Worm (Caenorhabditis elegans) whole organism, late embryonic: Measurements from ENCODE around the gene garr-1.

Source experiments
- C38D4.7 ChIP-seq: fragments of 200-800 bp; sonication (Bioruptor generic); optimal IDR thresholded peaks from 2 replicates; lab custom pipeline; 2018; ENCODE audit warnings: mild to moderate bottlenecking, missing genetic modification characterization, moderate library complexity, missing compliant biosample characterization
- F13H6.1 ChIP-seq: sonication (generic microtip); optimal IDR thresholded peaks from 2 replicates; lab custom pipeline; 2016; ENCODE audit warnings: missing genetic modification characterization, missing compliant biosample characterization
- K09A11.1 ChIP-seq: sonication (generic microtip); optimal IDR thresholded peaks from 2 replicates; lab custom pipeline; 2017; ENCODE audit warnings: antibody characterized with exemption, mild to moderate bottlenecking, missing genetic modification characterization, missing compliant biosample characterization; ENCODE audit not compliant: insufficient read depth
- T23F11.4 ChIP-seq: fragments of 200-800 bp; sonication (Bioruptor generic); optimal IDR thresholded peaks from 2 replicates; lab custom pipeline; 2018; ENCODE audit warnings: mild to moderate bottlenecking, missing genetic modification characterization, missing compliant biosample characterization
- Y22D7AL.16 ChIP-seq: sonication (generic microtip); optimal IDR thresholded peaks from 2 replicates; lab custom pipeline; 2016; ENCODE audit warnings: missing genetic modification characterization, missing compliant biosample characterization
- ahr-1 ChIP-seq: sonication (generic microtip); optimal IDR thresholded peaks from 2 replicates; lab custom pipeline; 2016; ENCODE audit warnings: missing genetic modification characterization, missing compliant biosample characterization
- ceh-14 ChIP-seq: sonication (generic microtip); optimal IDR thresholded peaks from 2 replicates; lab custom pipeline; 2016; ENCODE audit warnings: missing genotype, missing genetic modification characterization, missing compliant biosample characterization
- ceh-18 ChIP-seq: sonication (generic microtip); optimal IDR thresholded peaks from 2 replicates; lab custom pipeline; 2016; ENCODE audit warnings: missing genetic modification characterization, missing compliant biosample characterization
- ceh-19 ChIP-seq: fragments of 200-800 bp; sonication (Bioruptor generic); optimal IDR thresholded peaks from 2 replicates; lab custom pipeline; 2018; ENCODE audit warnings: mild to moderate bottlenecking, missing genetic modification characterization, missing compliant biosample characterization
- ceh-24 ChIP-seq: sonication (generic microtip); optimal IDR thresholded peaks from 2 replicates; lab custom pipeline; 2016; ENCODE audit warnings: mild to moderate bottlenecking, missing genetic modification characterization, missing compliant biosample characterization
- ceh-31 ChIP-seq: sonication (generic microtip); optimal IDR thresholded peaks from 2 replicates; lab custom pipeline; 2016; ENCODE audit warnings: missing genetic modification characterization, missing compliant biosample characterization
- ceh-45 ChIP-seq: fragments of 200-800 bp; sonication (Bioruptor generic); IDR thresholded peaks from 2 replicates; pipeline ENCODE4 v1.3.6; 2022; ENCODE audit warnings: missing genetic modification reagents, missing genetic modification characterization, missing compliant biosample characterization
- ceh-48 ChIP-seq: sonication (generic microtip); optimal IDR thresholded peaks from 2 replicates; lab custom pipeline; 2016; ENCODE audit warnings: missing genetic modification characterization, inconsistent platforms, missing compliant biosample characterization
- ceh-6 ChIP-seq: fragments of 200-800 bp; sonication (Bioruptor generic); optimal IDR thresholded peaks from 2 replicates; lab custom pipeline; 2018; ENCODE audit warnings: mild to moderate bottlenecking, missing genetic modification characterization, missing compliant biosample characterization
- dve-1 ChIP-seq: sonication (generic microtip); optimal IDR thresholded peaks from 2 replicates; lab custom pipeline; 2017; ENCODE audit warnings: antibody characterized with exemption, mild to moderate bottlenecking, missing genetic modification characterization, missing compliant biosample characterization
- fkh-10 ChIP-seq: fragments of 150-350 bp; optimal IDR thresholded peaks from 2 replicates; lab custom pipeline; 2014; ENCODE audit warnings: missing biosample characterization, missing genetic modification reagents, missing genetic modification characterization
- gmeb-2 ChIP-seq: sonication (generic microtip); optimal IDR thresholded peaks from 2 replicates; lab custom pipeline; 2016; ENCODE audit warnings: missing genetic modification characterization, inconsistent platforms, missing compliant biosample characterization
- hlh-13 ChIP-seq: fragments of 200-800 bp; sonication (Bioruptor generic); optimal IDR thresholded peaks from 2 replicates; lab custom pipeline; 2018; ENCODE audit warnings: mild to moderate bottlenecking, missing genetic modification characterization, missing compliant biosample characterization
- hlh-30 ChIP-seq: sonication (generic microtip); optimal IDR thresholded peaks from 2 replicates; lab custom pipeline; 2017; ENCODE audit warnings: antibody characterized with exemption, missing genetic modification characterization, missing compliant biosample characterization; ENCODE audit not compliant: insufficient read depth
- lin-11 ChIP-seq: fragments of 200-800 bp; sonication (Bioruptor generic); optimal IDR thresholded peaks from 2 replicates; lab custom pipeline; 2018; ENCODE audit warnings: mild to moderate bottlenecking, missing genetic modification characterization, missing compliant biosample characterization
- pat-9 ChIP-seq: fragments of 200-800 bp; sonication (Bioruptor generic); optimal IDR thresholded peaks from 2 replicates; lab custom pipeline; 2018; ENCODE audit warnings: mild to moderate bottlenecking, missing genetic modification characterization, moderate library complexity, missing compliant biosample characterization
- pax-1 ChIP-seq: fragments of 150-350 bp; optimal IDR thresholded peaks from 2 replicates; lab custom pipeline; 2014; ENCODE audit warnings: missing biosample characterization, missing genetic modification characterization
- pha-2 ChIP-seq: sonication (generic microtip); optimal IDR thresholded peaks from 2 replicates; lab custom pipeline; 2017; ENCODE audit warnings: mild to moderate bottlenecking, missing genetic modification characterization, missing compliant biosample characterization
- pha-4 ChIP-seq: fragments of 150-350 bp; optimal IDR thresholded peaks from 2 replicates; lab custom pipeline; 2018; ENCODE audit warnings: missing biosample characterization, missing genetic modification reagents, missing genetic modification characterization
- pros-1 ChIP-seq: fragments of 150-350 bp; optimal IDR thresholded peaks from 2 replicates; lab custom pipeline; 2014; ENCODE audit warnings: missing biosample characterization, missing genetic modification reagents, missing genetic modification characterization
- ref-2 ChIP-seq: sonication (generic microtip); optimal IDR thresholded peaks from 2 replicates; lab custom pipeline; 2016; ENCODE audit warnings: missing genetic modification characterization, missing compliant biosample characterization
- sdc-2 ChIP-seq: sonication (generic microtip); optimal IDR thresholded peaks from 2 replicates; lab custom pipeline; 2016; ENCODE audit warnings: missing genotype, missing genetic modification characterization, missing compliant biosample characterization
- sox-2 ChIP-seq: fragments of 200-800 bp; sonication (Bioruptor generic); IDR thresholded peaks from 2 replicates; pipeline ENCODE4 v1.3.6; 2022; ENCODE audit warnings: missing genetic modification reagents, missing genetic modification characterization, missing compliant biosample characterization
- sox-4 ChIP-seq: sonication (generic microtip); optimal IDR thresholded peaks from 2 replicates; lab custom pipeline; 2017; ENCODE audit warnings: mild to moderate bottlenecking, missing genetic modification characterization, inconsistent platforms, missing compliant biosample characterization
- tbx-2 ChIP-seq: sonication (generic microtip); optimal IDR thresholded peaks from 2 replicates; lab custom pipeline; 2016; ENCODE audit warnings: missing genetic modification characterization, missing compliant biosample characterization
- tbx-7 ChIP-seq: sonication (generic microtip); optimal IDR thresholded peaks from 2 replicates; lab custom pipeline; 2016; ENCODE audit warnings: missing genotype, missing genetic modification characterization, missing compliant biosample characterization
- unc-3 ChIP-seq, 2 experiments: fragments of 200-800 bp in 1 of 2; sonication (Bioruptor generic) in 1 of 2; sonication (generic microtip) in 1 of 2; conservative IDR thresholded peaks in 1 of 2; optimal IDR thresholded peaks in 1 of 2; 2 replicates each; pipeline versions ENCODE4 v1.3.6 to Lab custom; 2016 to 2022; ENCODE audit warnings: missing compliant biosample characterization in 2 of 2, missing genetic modification characterization in 2 of 2, missing genetic modification reagents in 1 of 2
- unc-42 ChIP-seq: sonication (generic microtip); optimal IDR thresholded peaks from 2 replicates; lab custom pipeline; 2016; ENCODE audit warnings: missing genotype, missing genetic modification characterization, missing compliant biosample characterization
- unc-55 ChIP-seq: sonication (generic microtip); optimal IDR thresholded peaks from 2 replicates; lab custom pipeline; 2017; ENCODE audit warnings: missing biosample characterization, missing genetic modification reagents, missing genetic modification characterization
- unc-86 ChIP-seq: sonication (generic microtip); optimal IDR thresholded peaks from 2 replicates; lab custom pipeline; 2016; ENCODE audit warnings: missing genetic modification characterization, missing compliant biosample characterization

The garr-1 gene

DNA sequence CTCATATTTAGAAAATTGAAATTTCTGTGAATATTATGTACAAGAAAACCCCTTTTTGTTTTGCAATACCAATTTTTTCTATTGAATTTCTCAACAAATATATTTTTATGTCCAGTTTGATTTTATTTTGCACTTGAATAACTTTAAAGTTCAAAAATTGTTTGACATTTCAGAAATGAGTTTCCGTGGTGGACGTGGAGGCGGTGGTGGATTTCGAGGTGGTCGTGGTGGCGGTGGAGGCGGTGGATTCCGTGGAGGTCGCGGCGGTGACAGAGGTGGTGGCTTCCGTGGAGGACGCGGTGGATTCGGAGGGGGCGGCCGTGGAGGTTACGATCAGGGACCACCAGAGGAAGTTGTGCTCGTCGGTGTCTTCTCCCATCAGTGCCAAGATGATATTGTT, at the start of gene garr-1:
TSS of gene garr-1 (plus strand) at position 174 of the 400 bp plus-strand sequence.
- TF ChIP-seq pax-1 (no peak), T23F11.4 (no peak), unc-86 (tag; lab: Kevin White, UChicago) (no peak), K09A11.1 (tag; lab: Kevin White, UChicago) (no peak), lin-11 (tag; lab: Kevin White, UChicago) (no peak), sdc-2 (tag; lab: Kevin White, UChicago) (no peak), unc-3 (GFP tag; conservative IDR thresholded peaks at IDR 0.05; lab: Robert Waterston, UW) (no peak), unc-3 (tag; optimal IDR thresholded peaks at IDR 0.05; lab: Kevin White, UChicago) (no peak), tbx-7 (tag; lab: Kevin White, UChicago) (no peak), hlh-13 (GFP tag; lab: Kevin White, UChicago) (no peak), C38D4.7 (GFP tag; lab: Kevin White, UChicago) (no peak), ceh-45 (GFP tag; lab: Robert Waterston, UW) (no peak), ahr-1 (tag; lab: Kevin White, UChicago) (no peak), dve-1 (no peak), ceh-6 (GFP tag; lab: Kevin White, UChicago) (no peak)

DNA sequence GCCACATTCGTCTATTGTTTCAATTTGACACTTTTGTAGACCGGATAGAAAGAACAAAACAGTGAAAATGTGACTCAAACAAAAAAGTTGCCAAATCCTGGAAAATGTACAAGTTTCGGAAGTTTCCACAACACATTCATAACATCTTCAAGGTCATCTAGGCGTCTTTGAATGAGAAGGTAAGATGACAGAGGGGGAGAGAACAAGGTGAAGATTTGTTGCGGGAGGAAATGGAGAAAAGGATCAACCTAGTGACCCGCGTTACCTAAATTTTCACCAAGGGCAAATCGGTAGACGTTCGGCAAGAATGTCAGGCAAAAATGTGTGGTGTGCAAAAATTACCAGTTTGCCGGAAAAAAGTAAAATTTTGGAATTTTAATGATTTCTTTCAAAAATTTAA, 48.2 kb upstream of the garr-1 start:
- no peak for TF ChIP-seq fkh-10 (GFP tag; lab: Kevin White, UChicago)
- no peak for TF ChIP-seq hlh-30
- TF ChIP-seq gmeb-2 (tag; lab: Kevin White, UChicago) = no peak
- no peak for TF ChIP-seq pha-4 (tag; lab: Kevin White, UChicago)
- TF ChIP-seq Y22D7AL.16 (tag; lab: Kevin White, UChicago) = no peak

DNA sequence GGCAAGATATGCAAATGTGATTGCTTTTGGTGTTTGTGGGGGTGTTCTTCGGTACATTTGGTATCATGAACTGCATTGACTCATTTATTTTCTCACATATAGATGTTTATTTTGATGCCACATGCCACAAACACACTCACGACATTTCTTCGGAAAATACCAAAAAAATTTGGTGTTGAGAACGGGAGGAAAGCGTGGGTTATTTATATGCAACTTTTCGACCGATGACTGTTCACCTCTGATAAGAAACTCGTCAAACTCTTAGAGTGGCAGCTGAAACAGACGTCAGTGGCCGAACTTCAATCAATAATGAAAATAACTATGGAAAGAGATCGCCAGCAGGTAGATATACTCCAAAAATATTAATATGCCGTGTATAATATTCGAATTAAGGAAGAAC, 47.6 kb upstream of the garr-1 start:
- TF ChIP-seq tbx-7 (tag; lab: Kevin White, UChicago) = no peak
- no peak for TF ChIP-seq sox-4
- TF ChIP-seq gmeb-2 (tag; lab: Kevin White, UChicago) = no peak
- no peak for TF ChIP-seq pat-9 (tag; lab: Kevin White, UChicago)
- no peak for TF ChIP-seq ceh-14 (tag; lab: Kevin White, UChicago)
- TF ChIP-seq unc-42 (tag; lab: Kevin White, UChicago) = no peak
- no peak for TF ChIP-seq ceh-18 (tag; lab: Kevin White, UChicago)
- TF ChIP-seq pha-4 (tag; lab: Kevin White, UChicago) = no peak
- no peak for TF ChIP-seq ceh-19 (GFP tag; lab: Kevin White, UChicago)
- TF ChIP-seq tbx-2 = no peak
- no peak for TF ChIP-seq ceh-48 (tag; lab: Kevin White, UChicago)
- no peak for TF ChIP-seq F13H6.1 (tag; lab: Kevin White, UChicago)
- no peak for TF ChIP-seq unc-86 (tag; lab: Kevin White, UChicago)
- TF ChIP-seq ceh-31 (tag; lab: Kevin White, UChicago) = no peak
- no peak for TF ChIP-seq ceh-24 (tag; lab: Kevin White, UChicago)
- TF ChIP-seq pha-2 (tag; lab: Kevin White, UChicago) = no peak
- TF ChIP-seq sox-2 = no peak
- no peak for TF ChIP-seq ref-2 (tag; lab: Kevin White, UChicago)
- TF ChIP-seq pros-1 (tag; lab: Kevin White, UChicago) = no peak

DNA sequence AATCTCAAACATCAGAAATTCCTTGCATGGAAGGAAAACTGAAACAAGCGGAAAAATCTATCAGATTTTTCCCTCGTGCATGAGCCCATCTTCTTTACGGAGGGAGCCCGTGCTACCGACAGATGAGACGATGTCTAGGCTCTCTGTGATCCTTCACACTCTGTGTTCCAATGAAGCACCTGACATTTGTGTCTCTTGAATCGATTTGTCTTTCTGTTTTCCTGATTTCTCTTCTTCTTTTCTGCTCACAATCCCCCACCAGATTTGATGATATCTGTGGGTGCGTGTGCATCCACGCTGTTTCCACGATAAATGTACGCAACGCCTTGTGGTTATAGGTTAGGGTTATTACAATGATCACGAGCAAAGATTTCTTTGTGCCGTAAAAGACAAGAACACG, 47.1 kb upstream of the garr-1 start:
- no peak for TF ChIP-seq ahr-1 (tag; lab: Kevin White, UChicago)
- peak; percentile 68 for TF ChIP-seq unc-55 (GFP tag; lab: Kevin White, UChicago)
